Worm (Caenorhabditis elegans) whole organism, L1 larva: ENCODE measurements around the gene lin-3.
A peak's percentile ranks its signal among the peaks of the same experiment; 100 is the strongest.

ENCODE experiments used
- C16A3.4 ChIP-seq: fragments of 150-350 bp; optimal IDR thresholded peaks from 2 replicates; lab custom pipeline; 2014; ENCODE audit warnings: missing biosample characterization, missing genetic modification characterization
- Y116A8C.19 ChIP-seq: sonication (generic microtip); optimal IDR thresholded peaks from 2 replicates; lab custom pipeline; 2016; ENCODE audit warnings: missing compliant biosample characterization, missing genetic modification characterization, borderline replicate concordance
- aha-1 ChIP-seq: fragments of 150-350 bp; optimal IDR thresholded peaks from 2 replicates; lab custom pipeline; 2014; ENCODE audit warnings: missing biosample characterization, missing genetic modification characterization
- blmp-1 ChIP-seq: fragments of 150-350 bp; optimal IDR thresholded peaks from 2 replicates; lab custom pipeline; 2014; ENCODE audit warnings: missing biosample characterization, missing genetic modification characterization
- ceh-82 ChIP-seq, 3 experiments: fragments of 150-350 bp in 1 of 3; sonication (generic microtip) in 2 of 3; optimal IDR thresholded peaks; 2 replicates each; lab custom pipeline; 2014 to 2017; ENCODE audit warnings: missing biosample characterization in 3 of 3, missing genetic modification characterization in 3 of 3
- dpl-1 ChIP-seq, 3 experiments: fragments of 150-350 bp in 2 of 3; sonication (generic microtip) in 1 of 3; optimal IDR thresholded peaks; 2 replicates each; lab custom pipeline; 2014 to 2017; ENCODE audit warnings: missing biosample characterization in 3 of 3, missing genetic modification characterization in 3 of 3, missing genetic modification reagents in 3 of 3
- efl-1 ChIP-seq, 4 experiments: fragments of 150-350 bp; optimal IDR thresholded peaks in 3 of 4; peaks in 1 of 4; 1 replicate in 1 of 4; 2 replicates in 3 of 4; lab custom pipeline; 2014; ENCODE audit warnings: missing biosample characterization in 2 of 4, missing genetic modification characterization in 2 of 4, missing genetic modification reagents in 2 of 4
- egl-27 ChIP-seq, 2 experiments: fragments of 150-350 bp in 1 of 2; sonication (generic microtip); optimal IDR thresholded peaks; 3 replicates each; lab custom pipeline; 2017 to 2018; ENCODE audit warnings: missing biosample characterization in 2 of 2, missing genetic modification characterization in 2 of 2, missing genetic modification reagents in 2 of 2
- elt-2 ChIP-seq: sonication (generic microtip); optimal IDR thresholded peaks from 2 replicates; lab custom pipeline; 2016; ENCODE audit warnings: missing genetic modification characterization, mild to moderate bottlenecking, inconsistent platforms, missing compliant biosample characterization, missing genetic modification reagents
- elt-3 ChIP-seq, 6 experiments: fragments of 150-350 bp in 1 of 6; sonication (generic microtip); optimal IDR thresholded peaks; 2 replicates each; lab custom pipeline; 2017 to 2018; ENCODE audit warnings: missing biosample characterization in 6 of 6, missing genetic modification characterization in 6 of 6, inconsistent platforms in 1 of 6
- fkh-4 ChIP-seq: sonication (generic microtip); optimal IDR thresholded peaks from 2 replicates; lab custom pipeline; 2016; ENCODE audit warnings: missing compliant biosample characterization, missing genetic modification characterization, borderline replicate concordance
- grh-1 ChIP-seq: fragments of 200-800 bp; sonication (Bioruptor generic); IDR thresholded peaks from 2 replicates; pipeline ENCODE4 v1.3.6; 2022; ENCODE audit warnings: missing genetic modification reagents, missing genetic modification characterization, missing compliant biosample characterization
- hlh-17 ChIP-seq: fragments of 200-800 bp; sonication (Bioruptor generic); optimal IDR thresholded peaks from 2 replicates; lab custom pipeline; 2018; ENCODE audit warnings: missing genetic modification characterization, mild to moderate bottlenecking, missing compliant biosample characterization, moderate library complexity, borderline replicate concordance
- hlh-4 ChIP-seq: sonication (generic microtip); optimal IDR thresholded peaks from 2 replicates; lab custom pipeline; 2016; ENCODE audit warnings: mild to moderate bottlenecking, missing genetic modification characterization, missing compliant biosample characterization
- jun-1 ChIP-seq: fragments of 150-350 bp; optimal IDR thresholded peaks from 2 replicates; lab custom pipeline; 2014; ENCODE audit warnings: missing biosample characterization, missing genetic modification reagents, missing genetic modification characterization
- lin-14 ChIP-seq: fragments of 200-800 bp; sonication (Bioruptor generic); optimal IDR thresholded peaks from 2 replicates; lab custom pipeline; 2018; ENCODE audit warnings: mild to moderate bottlenecking, missing genetic modification characterization, moderate library complexity, missing compliant biosample characterization
- lin-15B ChIP-seq: fragments of 150-350 bp; sonication (generic microtip); optimal IDR thresholded peaks from 3 replicates; lab custom pipeline; 2014; ENCODE audit warnings: missing biosample characterization, missing genetic modification characterization
- lin-35 ChIP-seq, 2 experiments: fragments of 150-350 bp; optimal IDR thresholded peaks; 2 replicates each; lab custom pipeline; 2014; ENCODE audit warnings: missing biosample characterization in 2 of 2, missing genetic modification characterization in 2 of 2, missing genetic modification reagents in 2 of 2
- lsy-2 ChIP-seq, 2 experiments: fragments of 150-350 bp; optimal IDR thresholded peaks; 2 replicates each; lab custom pipeline; 2014; ENCODE audit warnings: missing biosample characterization in 2 of 2, missing genetic modification characterization in 2 of 2
- mdl-1 ChIP-seq, 2 experiments: fragments of 150-350 bp; optimal IDR thresholded peaks; 2 replicates each; lab custom pipeline; 2014 to 2017; ENCODE audit warnings: missing biosample characterization in 2 of 2, missing genetic modification characterization in 2 of 2, inconsistent platforms in 1 of 2
- mep-1 ChIP-seq: fragments of 150-350 bp; optimal IDR thresholded peaks from 2 replicates; lab custom pipeline; 2014; ENCODE audit warnings: missing biosample characterization, missing genetic modification characterization
- nhr-12 ChIP-seq: sonication (generic microtip); optimal IDR thresholded peaks from 2 replicates; lab custom pipeline; 2017; ENCODE audit warnings: missing biosample characterization, missing genetic modification characterization
- nhr-19 ChIP-seq: fragments of 200-800 bp; sonication (Bioruptor generic); conservative IDR thresholded peaks from 2 replicates; pipeline ENCODE4 v1.3.6; 2022; ENCODE audit warnings: missing genetic modification characterization, missing compliant biosample characterization
- nhr-20 ChIP-seq: sonication (generic microtip); optimal IDR thresholded peaks from 2 replicates; lab custom pipeline; 2016; ENCODE audit warnings: mild to moderate bottlenecking, missing genetic modification characterization, missing compliant biosample characterization
- nhr-237 ChIP-seq: fragments of 150-350 bp; optimal IDR thresholded peaks from 2 replicates; lab custom pipeline; 2014; ENCODE audit warnings: missing biosample characterization, missing genetic modification characterization
- nhr-47 ChIP-seq: sonication (generic microtip); optimal IDR thresholded peaks from 2 replicates; lab custom pipeline; 2016; ENCODE audit warnings: mild to moderate bottlenecking, missing genetic modification characterization, moderate library complexity, missing compliant biosample characterization
- nhr-71 ChIP-seq: sonication (generic microtip); optimal IDR thresholded peaks from 2 replicates; lab custom pipeline; 2016; ENCODE audit warnings: mild to moderate bottlenecking, missing genetic modification characterization, moderate library complexity, missing compliant biosample characterization
- nhr-77 ChIP-seq: fragments of 150-350 bp; optimal IDR thresholded peaks from 2 replicates; lab custom pipeline; 2014; ENCODE audit warnings: missing biosample characterization, missing genetic modification characterization
- nhr-85 ChIP-seq: sonication (generic microtip); peaks from one replicate; lab custom pipeline; 2016; ENCODE audit warnings: missing genetic modification characterization, inconsistent platforms, missing compliant biosample characterization
- nhr-90 ChIP-seq: sonication (generic microtip); optimal IDR thresholded peaks from 2 replicates; lab custom pipeline; 2016; ENCODE audit warnings: mild to moderate bottlenecking, missing genetic modification characterization, missing compliant biosample characterization; ENCODE audit not compliant: poor library complexity
- pag-3 ChIP-seq: sonication (generic microtip); optimal IDR thresholded peaks from 2 replicates; lab custom pipeline; 2017; ENCODE audit warnings: missing genetic modification characterization, mild to moderate bottlenecking, missing compliant biosample characterization, antibody characterized with exemption, borderline replicate concordance; ENCODE audit not compliant: insufficient read depth
- snpc-4 ChIP-seq: fragments of 150-350 bp; optimal IDR thresholded peaks from 2 replicates; lab custom pipeline; 2014; ENCODE audit warnings: missing biosample characterization, missing genetic modification characterization
- snu-23 ChIP-seq: sonication (generic microtip); optimal IDR thresholded peaks from 2 replicates; lab custom pipeline; 2016; ENCODE audit warnings: missing genetic modification characterization, missing compliant biosample characterization
- sox-4 ChIP-seq: sonication (generic microtip); optimal IDR thresholded peaks from 2 replicates; lab custom pipeline; 2016; ENCODE audit warnings: missing genetic modification characterization, missing compliant biosample characterization
- swsn-7 ChIP-seq: sonication (generic microtip); optimal IDR thresholded peaks from 2 replicates; lab custom pipeline; 2016; ENCODE audit warnings: missing genetic modification characterization, missing compliant biosample characterization
- tbx-2 ChIP-seq: sonication (generic microtip); optimal IDR thresholded peaks from 2 replicates; lab custom pipeline; 2016; ENCODE audit warnings: missing genetic modification characterization, missing compliant biosample characterization
- tlp-1 ChIP-seq: fragments of 150-350 bp; optimal IDR thresholded peaks from 2 replicates; lab custom pipeline; 2014; ENCODE audit warnings: missing biosample characterization, missing genetic modification characterization
- unc-130 ChIP-seq: fragments of 150-350 bp; optimal IDR thresholded peaks from 2 replicates; lab custom pipeline; 2017; ENCODE audit warnings: missing biosample characterization, missing genetic modification characterization, inconsistent platforms
- xbp-1 ChIP-seq: sonication (generic microtip); optimal IDR thresholded peaks from 2 replicates; lab custom pipeline; 2016; ENCODE audit warnings: missing genetic modification characterization, missing compliant biosample characterization
- ztf-4 ChIP-seq: fragments of 150-350 bp; optimal IDR thresholded peaks from 2 replicates; lab custom pipeline; 2014; ENCODE audit warnings: missing biosample characterization, missing genetic modification characterization

lin-3 gene

ce11 chrIV:11019962-11020550, 34.1 kb upstream of the lin-3 start, which contains the start of gene F13H10.8:
F13H10.8 (plus strand) TSS chrIV:11020517.
- TF ChIP-seq grh-1 (GFP tag; lab: Robert Waterston, UW) (no peak), swsn-7 (tag; lab: Kevin White, UChicago) (peak; percentile 19), nhr-77 (tag; lab: Kevin White, UChicago) (peak; percentile 1), lin-35 (GFP tag; optimal IDR thresholded peaks at IDR 0.05; lab: Kevin White, UChicago) (peak; percentile 36 to 38), nhr-237 (tag; lab: Kevin White, UChicago) (no peak), sox-4 (tag; lab: Kevin White, UChicago) (no peak), jun-1 (tag; lab: Kevin White, UChicago) (no peak), lin-14 (peak; percentile 68), Y116A8C.19 (no peak), nhr-71 (peak; percentile 40), snpc-4 (tag; lab: Kevin White, UChicago) (peak; percentile 24), egl-27 (tag; optimal IDR thresholded peaks at IDR 0.05; lab: Kevin White, UChicago) (no peak), nhr-47 (tag; lab: Kevin White, UChicago) (peak; percentile 24), lsy-2 (tag; optimal IDR thresholded peaks at IDR 0.05; lab: Kevin White, UChicago) (peak; percentile 9 to 50), nhr-90 (tag; lab: Kevin White, UChicago) (no peak), nhr-20 (tag; lab: Kevin White, UChicago) (peak; percentile 54), fkh-4 (tag; lab: Kevin White, UChicago) (no peak), nhr-12 (no peak), C16A3.4 (tag; lab: Kevin White, UChicago) (peak; percentile 10), mep-1 (peak; percentile 65), xbp-1 (peak; percentile 31), pag-3 (tag; lab: Kevin White, UChicago) (peak; percentile 22), tbx-2 (tag; lab: Kevin White, UChicago) (peak; percentile 60), elt-2 (tag; lab: Kevin White, UChicago) (peak; percentile 26), blmp-1 (peak; percentile 41), snu-23 (GFP tag; lab: Kevin White, UChicago) (peak; percentile 31), aha-1 (no peak), nhr-85 (peak; percentile 29), efl-1 (optimal IDR thresholded peaks at IDR 0.05; lab: Kevin White, UChicago) (peak; percentile 24 to 26), efl-1 (GFP tag; optimal IDR thresholded peaks at IDR 0.05 in 1 of 2; lab: Kevin White, UChicago) (peak; percentile 31 to 40), mdl-1 (tag; optimal IDR thresholded peaks at IDR 0.05; lab: Kevin White, UChicago) (peak in 1 of 2 experiments; percentile 1), ceh-82 (tag; optimal IDR thresholded peaks at IDR 0.05; lab: Kevin White, UChicago) (peak in 1 of 3 experiments; percentile 21), lin-15B (tag; lab: Kevin White, UChicago) (peak; percentile 18), hlh-17 (GFP tag; lab: Kevin White, UChicago) (no peak), dpl-1 (GFP tag; optimal IDR thresholded peaks at IDR 0.05; lab: Kevin White, UChicago) (peak; percentile 19 to 48 (median 20))

DNA sequence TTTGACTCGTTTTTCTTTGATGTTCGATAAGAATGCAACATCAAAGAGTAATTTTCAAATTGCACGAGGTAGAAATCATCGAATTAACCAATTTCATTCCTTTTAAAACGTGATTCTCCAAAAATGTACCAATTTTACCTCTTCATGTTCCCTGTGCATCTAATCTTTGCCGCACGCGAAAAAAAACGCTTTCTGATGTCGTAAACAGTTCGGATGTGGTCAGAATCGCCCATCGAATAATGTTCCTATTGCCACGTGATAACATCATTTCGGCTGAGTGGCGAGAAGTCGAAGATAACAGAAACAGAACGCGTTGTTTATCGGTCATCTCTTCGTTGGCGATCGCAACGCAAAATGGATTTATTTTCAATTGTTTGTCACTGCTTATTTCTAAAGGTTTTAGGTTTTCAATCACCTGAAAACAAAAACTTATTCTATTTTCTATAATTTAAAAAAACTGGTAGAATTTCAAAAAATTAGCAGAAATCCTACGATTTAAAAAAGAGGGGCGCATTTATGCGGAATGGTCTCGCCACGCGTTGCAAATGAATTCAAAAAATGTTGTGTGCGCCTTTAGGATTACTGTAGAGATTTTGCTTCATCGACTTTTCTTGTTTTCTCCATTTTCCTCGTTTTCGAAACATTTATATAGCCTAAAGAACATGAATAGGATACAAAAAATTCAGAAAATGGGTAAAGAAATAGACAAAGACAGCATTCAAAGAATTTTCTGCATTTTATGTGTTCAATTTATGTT, 32.4 kb upstream of the lin-3 start, which contains the start of gene mogs-1:
Gene mogs-1 (minus strand): TSS at position 417 of the 757 bp plus-strand sequence.
- TF ChIP-seq hlh-4 (tag; lab: Kevin White, UChicago) (no peak), nhr-71 (peak; percentile 51), mdl-1 (tag; optimal IDR thresholded peaks at IDR 0.05; lab: Kevin White, UChicago) (peak in 1 of 2 experiments; percentile 56), tbx-2 (tag; lab: Kevin White, UChicago) (peak; percentile 11), tlp-1 (tag; lab: Kevin White, UChicago) (no peak), snu-23 (GFP tag; lab: Kevin White, UChicago) (peak; percentile 38), lin-15B (tag; lab: Kevin White, UChicago) (no peak), unc-130 (peak; percentile 1), lin-14 (peak; percentile 65), lin-35 (GFP tag; optimal IDR thresholded peaks at IDR 0.05; lab: Kevin White, UChicago) (peak in 1 of 2 experiments; percentile 39), ztf-4 (peak; percentile 60), mep-1 (peak; percentile 50), blmp-1 (peak; percentile 73), efl-1 (optimal IDR thresholded peaks at IDR 0.05; lab: Kevin White, UChicago) (no peak), efl-1 (GFP tag; optimal IDR thresholded peaks at IDR 0.05 in 1 of 2; lab: Kevin White, UChicago) (peak in 1 of 2 experiments; percentile 60), nhr-237 (tag; lab: Kevin White, UChicago) (no peak), elt-3 (tag; optimal IDR thresholded peaks at IDR 0.05; lab: Kevin White, UChicago) (peak in 1 of 6 experiments; percentile 72), nhr-20 (tag; lab: Kevin White, UChicago) (peak; percentile 62), nhr-19 (GFP tag; lab: Robert Waterston, UW) (0 out of 2 replicates have a peak, but pooled peaks have one; percentile 26), nhr-85 (peak; percentile 87)
